Fruit fly (Drosophila melanogaster) whole organism, prepupa: ENCODE measurements around the gene obst-G.

Experiments used
- Blimp-1 ChIP-seq: fragments of 200-800 bp; sonication (Bioruptor generic); optimal IDR thresholded peaks from 3 replicates; lab custom pipeline; 2017; ENCODE audit warnings: missing biosample characterization, missing genetic modification characterization, mild to moderate bottlenecking, moderate library complexity, missing genetic modification reagents
- CG10669 ChIP-seq: fragments of 200-800 bp; sonication (Bioruptor generic); optimal IDR thresholded peaks from 3 replicates; lab custom pipeline; 2018; ENCODE audit warnings: missing biosample characterization, mild to moderate bottlenecking, missing genetic modification characterization, moderate library complexity
- CG11294 ChIP-seq: fragments of 200-800 bp; sonication (Bioruptor generic); IDR thresholded peaks from 2 replicates; pipeline ENCODE4 v1.3.6; 2022; ENCODE audit warnings: missing biosample characterization, missing genetic modification characterization
- CG11762 ChIP-seq: fragments of 200-800 bp; sonication (Bioruptor generic); optimal IDR thresholded peaks from 3 replicates; lab custom pipeline; 2016; ENCODE audit warnings: missing biosample characterization, missing genetic modification characterization; ENCODE audit not compliant: insufficient read depth
- CG11902 ChIP-seq: fragments of 200-800 bp; sonication (Bioruptor generic); optimal IDR thresholded peaks from 3 replicates; lab custom pipeline; 2016; ENCODE audit warnings: missing biosample characterization, missing genetic modification characterization
- CG16779 ChIP-seq: fragments of 200-800 bp; sonication (Bioruptor generic); optimal IDR thresholded peaks from 3 replicates; lab custom pipeline; 2017; ENCODE audit warnings: missing biosample characterization, mild to moderate bottlenecking, missing genetic modification characterization
- CG3032 ChIP-seq: fragments of 200-800 bp; optimal IDR thresholded peaks from 2 replicates; lab custom pipeline; 2019; ENCODE audit warnings: missing biosample characterization, mild to moderate bottlenecking, missing genetic modification characterization, moderate library complexity
- CG31627 ChIP-seq: fragments of 200-800 bp; sonication (Bioruptor generic); optimal IDR thresholded peaks from 3 replicates; lab custom pipeline; 2016; ENCODE audit warnings: missing biosample characterization, missing genetic modification characterization
- CG32006 ChIP-seq: fragments of 200-800 bp; sonication (Bioruptor generic); optimal IDR thresholded peaks from 3 replicates; lab custom pipeline; 2017; ENCODE audit warnings: missing biosample characterization, mild to moderate bottlenecking, missing genetic modification characterization
- CG34406 ChIP-seq: fragments of 200-800 bp; sonication (Bioruptor generic); optimal IDR thresholded peaks from 3 replicates; lab custom pipeline; 2016; ENCODE audit warnings: missing biosample characterization, missing genetic modification characterization
- CG6163 ChIP-seq: fragments of 200-800 bp; sonication (Bioruptor generic); IDR thresholded peaks from 3 replicates; pipeline ENCODE4 v1.3.6; 2022; ENCODE audit warnings: missing biosample characterization, missing genetic modification characterization
- CG6276 ChIP-seq: fragments of 200-800 bp; sonication (Bioruptor generic); optimal IDR thresholded peaks from 2 replicates; lab custom pipeline; 2017; ENCODE audit warnings: missing biosample characterization, mild to moderate bottlenecking, missing genetic modification characterization
- CG6792 ChIP-seq: fragments of 200-800 bp; sonication (Bioruptor generic); optimal IDR thresholded peaks from 3 replicates; lab custom pipeline; 2016; ENCODE audit warnings: missing biosample characterization, missing genetic modification characterization
- CG6808 ChIP-seq: fragments of 200-800 bp; sonication (Bioruptor generic); optimal IDR thresholded peaks from 3 replicates; lab custom pipeline; 2017; ENCODE audit warnings: missing biosample characterization, missing genetic modification characterization, mild to moderate bottlenecking, moderate library complexity, missing genetic modification reagents
- CG6854 ChIP-seq: fragments of 200-800 bp; sonication (Bioruptor generic); optimal IDR thresholded peaks from 2 replicates; lab custom pipeline; 2017; ENCODE audit warnings: missing biosample characterization, mild to moderate bottlenecking, missing genetic modification characterization
- CG7368 ChIP-seq: fragments of 200-800 bp; sonication (Bioruptor generic); optimal IDR thresholded peaks from 3 replicates; lab custom pipeline; 2016; ENCODE audit warnings: missing biosample characterization, missing genetic modification characterization
- CG8119 ChIP-seq: fragments of 200-800 bp; sonication (Bioruptor generic); IDR thresholded peaks from 3 replicates; pipeline ENCODE4 v1.3.6; 2022; ENCODE audit warnings: missing biosample characterization, missing genetic modification characterization
- CG8319 ChIP-seq: fragments of 200-800 bp; sonication (Bioruptor generic); optimal IDR thresholded peaks from 3 replicates; lab custom pipeline; 2016; ENCODE audit warnings: missing biosample characterization, missing genetic modification characterization
- CG8632 ChIP-seq: fragments of 200-800 bp; sonication (Bioruptor generic); optimal IDR thresholded peaks from 3 replicates; lab custom pipeline; 2016; ENCODE audit warnings: missing biosample characterization, missing genetic modification characterization
- CG9139 ChIP-seq: fragments of 200-800 bp; sonication (Bioruptor generic); optimal IDR thresholded peaks from 3 replicates; lab custom pipeline; 2017; ENCODE audit warnings: missing biosample characterization, mild to moderate bottlenecking, missing genetic modification characterization
- Eip75B ChIP-seq: fragments of 200-800 bp; sonication (Bioruptor generic); optimal IDR thresholded peaks from 3 replicates; lab custom pipeline; 2016; ENCODE audit warnings: missing biosample characterization, missing genetic modification characterization
- Eip78C ChIP-seq: fragments of 200-800 bp; sonication (Bioruptor generic); peaks from one replicate; lab custom pipeline; 2016; ENCODE audit warnings: missing biosample characterization, missing genetic modification characterization
- Eip93F ChIP-seq: fragments of 200-800 bp; sonication (Bioruptor generic); optimal IDR thresholded peaks from 2 replicates; lab custom pipeline; 2016; ENCODE audit warnings: missing biosample characterization, mild to moderate bottlenecking, missing genetic modification characterization
- Ets21C ChIP-seq: fragments of 200-800 bp; sonication (Bioruptor generic); optimal IDR thresholded peaks from 3 replicates; lab custom pipeline; 2016; ENCODE audit warnings: missing biosample characterization, missing genetic modification characterization
- Gug ChIP-seq: fragments of 200-800 bp; sonication (Bioruptor generic); IDR thresholded peaks from 2 replicates; pipeline ENCODE4 v1.3.6; 2022; ENCODE audit warnings: missing biosample characterization, missing genetic modification characterization
- Hr38 ChIP-seq: sonication (Bioruptor generic); optimal IDR thresholded peaks from 2 replicates; lab custom pipeline; 2016; ENCODE audit warnings: missing biosample characterization, missing genetic modification characterization
- Hr4 ChIP-seq: fragments of 200-800 bp; sonication (Bioruptor generic); optimal IDR thresholded peaks from 3 replicates; lab custom pipeline; 2016; ENCODE audit warnings: missing biosample characterization, missing genetic modification characterization
- Lpt ChIP-seq: fragments of 200-800 bp; sonication (Bioruptor generic); optimal IDR thresholded peaks from 3 replicates; lab custom pipeline; 2016; ENCODE audit warnings: missing biosample characterization, missing genetic modification characterization
- Met ChIP-seq: fragments of 200-800 bp; sonication (Bioruptor generic); optimal IDR thresholded peaks from 3 replicates; lab custom pipeline; 2016; ENCODE audit warnings: missing biosample characterization, missing genetic modification characterization
- OdsH ChIP-seq: fragments of 200-800 bp; sonication (Bioruptor generic); optimal IDR thresholded peaks from 3 replicates; lab custom pipeline; 2016; ENCODE audit warnings: missing biosample characterization, missing genetic modification characterization
- Smox ChIP-seq: fragments of 200-800 bp; sonication (Bioruptor generic); optimal IDR thresholded peaks from 3 replicates; lab custom pipeline; 2016; ENCODE audit warnings: missing biosample characterization, missing genetic modification characterization
- Sox102F ChIP-seq: fragments of 200-800 bp; sonication (Bioruptor generic); optimal IDR thresholded peaks from 2 replicates; lab custom pipeline; 2016; ENCODE audit warnings: missing biosample characterization, mild to moderate bottlenecking, missing genetic modification characterization
- Sox15 ChIP-seq: fragments of 200-800 bp; sonication (Bioruptor generic); optimal IDR thresholded peaks from 3 replicates; lab custom pipeline; 2016; ENCODE audit warnings: missing biosample characterization, missing genetic modification characterization
- achi ChIP-seq: fragments of 200-800 bp; sonication (Bioruptor generic); optimal IDR thresholded peaks from 3 replicates; lab custom pipeline; 2016; ENCODE audit warnings: missing biosample characterization, missing genetic modification characterization
- acj6 ChIP-seq: fragments of 200-800 bp; sonication (Bioruptor generic); optimal IDR thresholded peaks from 3 replicates; lab custom pipeline; 2016; ENCODE audit warnings: missing biosample characterization, missing genetic modification characterization
- cyc ChIP-seq: fragments of 200-800 bp; sonication (Bioruptor generic); optimal IDR thresholded peaks from 3 replicates; lab custom pipeline; 2016; ENCODE audit warnings: missing biosample characterization, missing genetic modification characterization
- dsx ChIP-seq: fragments of 200-800 bp; optimal IDR thresholded peaks from 3 replicates; lab custom pipeline; 2019; ENCODE audit warnings: missing biosample characterization, mild to moderate bottlenecking, missing genetic modification characterization, moderate library complexity; ENCODE audit not compliant: poor library complexity, severe bottlenecking
- eg ChIP-seq: fragments of 200-800 bp; sonication (Bioruptor generic); IDR thresholded peaks from 3 replicates; pipeline ENCODE4 v1.3.6; 2022; ENCODE audit warnings: missing biosample characterization, missing genetic modification characterization
- esn ChIP-seq: fragments of 200-800 bp; sonication (Bioruptor generic); optimal IDR thresholded peaks from 2 replicates; lab custom pipeline; 2016; ENCODE audit warnings: missing biosample characterization, mild to moderate bottlenecking, missing genetic modification characterization, moderate library complexity
- fd59A ChIP-seq: fragments of 200-800 bp; sonication (Bioruptor generic); optimal IDR thresholded peaks from 2 replicates; lab custom pipeline; 2017; ENCODE audit warnings: missing biosample characterization, mild to moderate bottlenecking, missing genetic modification characterization, missing genetic modification reagents
- fd85E ChIP-seq: fragments of 200-800 bp; sonication (Bioruptor generic); optimal IDR thresholded peaks from 3 replicates; lab custom pipeline; 2016; ENCODE audit warnings: missing biosample characterization, missing genetic modification characterization
- net ChIP-seq: fragments of 200-800 bp; sonication (Bioruptor generic); optimal IDR thresholded peaks from 3 replicates; lab custom pipeline; 2016; ENCODE audit warnings: missing biosample characterization, missing genetic modification characterization
- pdm3 ChIP-seq: fragments of 200-800 bp; sonication (Bioruptor generic); optimal IDR thresholded peaks from 3 replicates; lab custom pipeline; 2016; ENCODE audit warnings: missing biosample characterization, missing genetic modification characterization
- ss ChIP-seq, 2 experiments: fragments of 200-800 bp; sonication (Bioruptor generic); optimal IDR thresholded peaks; 2 replicates in 1 of 2; 3 replicates in 1 of 2; lab custom pipeline; 2017 to 2018; ENCODE audit warnings: mild to moderate bottlenecking in 2 of 2, missing biosample characterization in 2 of 2, missing genetic modification characterization in 2 of 2, moderate library complexity in 1 of 2
- svp ChIP-seq: fragments of 200-800 bp; sonication (Bioruptor generic); peaks from one replicate; lab custom pipeline; 2016; ENCODE audit warnings: missing biosample characterization, missing genetic modification characterization
- topi ChIP-seq: fragments of 200-800 bp; sonication (Bioruptor generic); optimal IDR thresholded peaks from 3 replicates; lab custom pipeline; 2016; ENCODE audit warnings: missing biosample characterization, missing genetic modification characterization
- vri ChIP-seq: fragments of 200-800 bp; sonication (Bioruptor generic); optimal IDR thresholded peaks from 3 replicates; lab custom pipeline; 2016; ENCODE audit warnings: missing biosample characterization, mild to moderate bottlenecking, missing genetic modification characterization

The obst-G gene

dm6 chr3L:11953217-11953616 lies at the start of gene obst-G:
Gene obst-G, minus strand, starts transcription at chr3L:11953317.
- TF ChIP-seq cyc (GFP tag; lab: Kevin White, UChicago) (no peak), CG11294 (GFP tag; lab: Robert Waterston, UW) (no peak), Ets21C (GFP tag; lab: Kevin White, UChicago) (no peak), CG8632 (GFP tag; lab: Kevin White, UChicago) (no peak), CG11762 (GFP tag; lab: Kevin White, UChicago) (no peak)

dm6 chr3L:12002321-12003248 lies 49.5 kb upstream of the obst-G start, which contains the start of the genes Pop2 and CG6928:
Gene Pop2, minus strand, starts transcription at chr3L:12002915.
Gene CG6928, plus strand, starts transcription at chr3L:12003155.
- TF ChIP-seq CG6163 (GFP tag; lab: Robert Waterston, UW) = peak; percentile 61; the same call in 1 of the 3 replicates
- TF ChIP-seq CG32006 (GFP tag; lab: Kevin White, UChicago) = no peak
- no peak for TF ChIP-seq CG10669 (GFP tag; lab: Kevin White, UChicago)
- 0 out of 2 replicates have a peak, but pooled peaks have one; percentile 39 for TF ChIP-seq Gug (GFP tag; lab: Robert Waterston, UW)
- TF ChIP-seq Eip93F (GFP tag; lab: Kevin White, UChicago) = no peak
- TF ChIP-seq Ets21C (GFP tag; lab: Kevin White, UChicago) = peak; percentile 68
- peak; percentile 66 for TF ChIP-seq OdsH (GFP tag; lab: Kevin White, UChicago)
- TF ChIP-seq Sox102F = peak; percentile 52
- peak; percentile 83 for TF ChIP-seq Eip78C (GFP tag; lab: Kevin White, UChicago)
- no peak for TF ChIP-seq pdm3 (GFP tag; lab: Kevin White, UChicago)
- TF ChIP-seq CG8119 = no peak
- TF ChIP-seq CG6792 (GFP tag; lab: Kevin White, UChicago) = peak; percentile 12
- peak; percentile 19; the same call in 1 of the 2 replicates for TF ChIP-seq CG11294 (GFP tag; lab: Robert Waterston, UW)
- no peak for TF ChIP-seq svp
- no peak for TF ChIP-seq CG6276 (GFP tag; lab: Kevin White, UChicago)
- TF ChIP-seq dsx (GFP tag; lab: Kevin White, UChicago) = no peak
- no peak for TF ChIP-seq Blimp-1 (GFP tag; lab: Kevin White, UChicago)
- peak; percentile 38 for TF ChIP-seq CG9139 (GFP tag; lab: Kevin White, UChicago)
- peak; percentile 73 for TF ChIP-seq esn (GFP tag; lab: Kevin White, UChicago)
- peak; percentile 55 for TF ChIP-seq Eip75B (GFP tag; lab: Kevin White, UChicago)
- peak; percentile 39 for TF ChIP-seq CG11902 (GFP tag; lab: Kevin White, UChicago)
- no peak for TF ChIP-seq vri (GFP tag; lab: Kevin White, UChicago)
- peak; percentile 63 for TF ChIP-seq Hr4 (GFP tag; lab: Kevin White, UChicago)
- TF ChIP-seq CG16779 (tag; lab: Kevin White, UChicago) = no peak
- TF ChIP-seq CG34406 (GFP tag; lab: Kevin White, UChicago) = peak; percentile 22
- TF ChIP-seq CG3032 = peak; percentile 33
- peak; percentile 8 for TF ChIP-seq Lpt (GFP tag; lab: Kevin White, UChicago)
- TF ChIP-seq Hr38 = peak; percentile 75
- TF ChIP-seq eg (GFP tag; lab: Robert Waterston, UW) = peak; percentile 59
- peak; percentile 59 for TF ChIP-seq topi (GFP tag; lab: Kevin White, UChicago)
- TF ChIP-seq CG6808 (GFP tag; lab: Kevin White, UChicago) = peak; percentile 100
- peak; percentile 21 for TF ChIP-seq CG7368 (GFP tag; lab: Kevin White, UChicago)
- peak; percentile 24 for TF ChIP-seq fd85E
- TF ChIP-seq acj6 (GFP tag; lab: Kevin White, UChicago) = peak; percentile 71
- TF ChIP-seq CG6854 (GFP tag; lab: Kevin White, UChicago) = no peak
- TF ChIP-seq net (GFP tag; lab: Kevin White, UChicago) = no peak
- TF ChIP-seq Met (GFP tag; lab: Kevin White, UChicago) = peak; percentile 45
- TF ChIP-seq CG31627 (GFP tag; lab: Kevin White, UChicago) = peak; percentile 84
- peak; percentile 79 for TF ChIP-seq achi (GFP tag; lab: Kevin White, UChicago)
- no peak for TF ChIP-seq Smox (GFP tag; lab: Kevin White, UChicago)
- TF ChIP-seq CG8319 = peak; percentile 35
- peak; percentile 51 for TF ChIP-seq Sox15
- no peak for TF ChIP-seq CG11762 (GFP tag; lab: Kevin White, UChicago)
- no peak for TF ChIP-seq ss (GFP tag; optimal IDR thresholded peaks at IDR 0.05; lab: Kevin White, UChicago)
- no peak for TF ChIP-seq fd59A
